Worm (Caenorhabditis elegans) whole organism, late embryonic: Measurements from ENCODE around the gene R10D12.7.

Experiments used
- C08G9.2 ChIP-seq: sonication (generic microtip); optimal IDR thresholded peaks from 2 replicates; lab custom pipeline; 2016; ENCODE audit warnings: mild to moderate bottlenecking, missing genetic modification characterization, moderate library complexity, missing compliant biosample characterization
- C38D4.7 ChIP-seq: fragments of 200-800 bp; sonication (Bioruptor generic); optimal IDR thresholded peaks from 2 replicates; lab custom pipeline; 2018; ENCODE audit warnings: mild to moderate bottlenecking, missing genetic modification characterization, moderate library complexity, missing compliant biosample characterization
- K02D7.2 ChIP-seq: sonication (generic microtip); optimal IDR thresholded peaks from 2 replicates; lab custom pipeline; 2017; ENCODE audit warnings: mild to moderate bottlenecking, missing genetic modification characterization, missing compliant biosample characterization
- Y22D7AL.16 ChIP-seq: sonication (generic microtip); optimal IDR thresholded peaks from 2 replicates; lab custom pipeline; 2016; ENCODE audit warnings: missing genetic modification characterization, missing compliant biosample characterization
- ahr-1 ChIP-seq: sonication (generic microtip); optimal IDR thresholded peaks from 2 replicates; lab custom pipeline; 2016; ENCODE audit warnings: missing genetic modification characterization, missing compliant biosample characterization
- ama-1 ChIP-seq: fragments of 150-350 bp; optimal IDR thresholded peaks from 2 replicates; lab custom pipeline; 2014
- ceh-2 ChIP-seq: sonication (generic microtip); optimal IDR thresholded peaks from 2 replicates; lab custom pipeline; 2016; ENCODE audit warnings: missing genotype, missing genetic modification characterization, missing compliant biosample characterization
- ceh-24 ChIP-seq: sonication (generic microtip); optimal IDR thresholded peaks from 2 replicates; lab custom pipeline; 2016; ENCODE audit warnings: mild to moderate bottlenecking, missing genetic modification characterization, missing compliant biosample characterization
- ceh-30 ChIP-seq: fragments of 150-350 bp; optimal IDR thresholded peaks from 2 replicates; lab custom pipeline; 2014; ENCODE audit warnings: missing biosample characterization, missing genetic modification characterization
- ceh-34 ChIP-seq: sonication (generic microtip); optimal IDR thresholded peaks from 2 replicates; lab custom pipeline; 2016; ENCODE audit warnings: mild to moderate bottlenecking, missing genetic modification characterization, missing compliant biosample characterization
- ceh-48 ChIP-seq: sonication (generic microtip); optimal IDR thresholded peaks from 2 replicates; lab custom pipeline; 2016; ENCODE audit warnings: missing genetic modification characterization, inconsistent platforms, missing compliant biosample characterization
- ceh-6 ChIP-seq: fragments of 200-800 bp; sonication (Bioruptor generic); optimal IDR thresholded peaks from 2 replicates; lab custom pipeline; 2018; ENCODE audit warnings: mild to moderate bottlenecking, missing genetic modification characterization, missing compliant biosample characterization
- che-1 ChIP-seq: sonication (generic microtip); optimal IDR thresholded peaks from 2 replicates; lab custom pipeline; 2016; ENCODE audit warnings: mild to moderate bottlenecking, missing genetic modification characterization, missing compliant biosample characterization
- dmd-4 ChIP-seq: sonication (generic microtip); optimal IDR thresholded peaks from 2 replicates; lab custom pipeline; 2016; ENCODE audit warnings: borderline replicate concordance, missing genetic modification characterization, missing compliant biosample characterization
- dve-1 ChIP-seq: sonication (generic microtip); optimal IDR thresholded peaks from 2 replicates; lab custom pipeline; 2017; ENCODE audit warnings: antibody characterized with exemption, mild to moderate bottlenecking, missing genetic modification characterization, missing compliant biosample characterization
- elt-2 ChIP-seq: sonication (generic microtip); optimal IDR thresholded peaks from 2 replicates; lab custom pipeline; 2016; ENCODE audit warnings: missing genetic modification reagents, missing genetic modification characterization, missing compliant biosample characterization
- elt-4 ChIP-seq: sonication (generic microtip); optimal IDR thresholded peaks from 2 replicates; lab custom pipeline; 2016; ENCODE audit warnings: missing genetic modification characterization, missing compliant biosample characterization
- ets-4 ChIP-seq: sonication (generic microtip); optimal IDR thresholded peaks from 2 replicates; lab custom pipeline; 2016; ENCODE audit warnings: missing genetic modification characterization, missing compliant biosample characterization
- fax-1 ChIP-seq: sonication (generic microtip); optimal IDR thresholded peaks from 2 replicates; lab custom pipeline; 2016; ENCODE audit warnings: missing genotype, missing genetic modification characterization, missing compliant biosample characterization
- gmeb-2 ChIP-seq: sonication (generic microtip); optimal IDR thresholded peaks from 2 replicates; lab custom pipeline; 2016; ENCODE audit warnings: missing genetic modification characterization, inconsistent platforms, missing compliant biosample characterization
- hlh-13 ChIP-seq: fragments of 200-800 bp; sonication (Bioruptor generic); optimal IDR thresholded peaks from 2 replicates; lab custom pipeline; 2018; ENCODE audit warnings: mild to moderate bottlenecking, missing genetic modification characterization, missing compliant biosample characterization
- hlh-15 ChIP-seq: sonication (generic microtip); optimal IDR thresholded peaks from 2 replicates; lab custom pipeline; 2016; ENCODE audit warnings: missing genetic modification characterization, missing compliant biosample characterization
- hlh-6 ChIP-seq: sonication (generic microtip); optimal IDR thresholded peaks from 2 replicates; lab custom pipeline; 2016; ENCODE audit warnings: missing genotype, missing genetic modification characterization, missing compliant biosample characterization
- hlh-8 ChIP-seq: sonication (generic microtip); optimal IDR thresholded peaks from 2 replicates; lab custom pipeline; 2016; ENCODE audit warnings: missing genotype, missing genetic modification characterization, missing compliant biosample characterization
- lim-6 ChIP-seq: sonication (generic microtip); optimal IDR thresholded peaks from 2 replicates; lab custom pipeline; 2016; ENCODE audit warnings: missing genetic modification characterization, missing compliant biosample characterization
- lin-11 ChIP-seq: fragments of 200-800 bp; sonication (Bioruptor generic); optimal IDR thresholded peaks from 2 replicates; lab custom pipeline; 2018; ENCODE audit warnings: mild to moderate bottlenecking, missing genetic modification characterization, missing compliant biosample characterization
- madf-2 ChIP-seq: sonication (generic microtip); optimal IDR thresholded peaks from 2 replicates; lab custom pipeline; 2017; ENCODE audit warnings: missing genetic modification characterization, missing compliant biosample characterization
- nfya-1 ChIP-seq: sonication (generic microtip); optimal IDR thresholded peaks from 2 replicates; lab custom pipeline; 2017; ENCODE audit warnings: missing genetic modification characterization, mild to moderate bottlenecking, missing compliant biosample characterization, antibody characterized with exemption, moderate library complexity
- nhr-232 ChIP-seq: sonication (generic microtip); optimal IDR thresholded peaks from 2 replicates; lab custom pipeline; 2016; ENCODE audit warnings: missing genetic modification characterization, missing compliant biosample characterization
- npax-4 ChIP-seq: sonication (generic microtip); optimal IDR thresholded peaks from 2 replicates; lab custom pipeline; 2016; ENCODE audit warnings: missing genetic modification characterization, missing compliant biosample characterization
- odd-2 ChIP-seq: sonication (generic microtip); optimal IDR thresholded peaks from 2 replicates; lab custom pipeline; 2017; ENCODE audit warnings: antibody characterized with exemption, mild to moderate bottlenecking, missing genetic modification characterization, missing compliant biosample characterization
- pag-3 ChIP-seq: sonication (generic microtip); optimal IDR thresholded peaks from 2 replicates; lab custom pipeline; 2016; ENCODE audit warnings: missing compliant biosample characterization, missing genetic modification characterization, borderline replicate concordance
- pha-4 ChIP-seq: fragments of 150-350 bp; optimal IDR thresholded peaks from 2 replicates; lab custom pipeline; 2018; ENCODE audit warnings: missing biosample characterization, missing genetic modification reagents, missing genetic modification characterization
- pqm-1 ChIP-seq: sonication (generic microtip); optimal IDR thresholded peaks from 2 replicates; lab custom pipeline; 2016; ENCODE audit warnings: missing genetic modification characterization, missing compliant biosample characterization
- pros-1 ChIP-seq: fragments of 150-350 bp; optimal IDR thresholded peaks from 2 replicates; lab custom pipeline; 2014; ENCODE audit warnings: missing biosample characterization, missing genetic modification reagents, missing genetic modification characterization
- ref-2 ChIP-seq: sonication (generic microtip); optimal IDR thresholded peaks from 2 replicates; lab custom pipeline; 2016; ENCODE audit warnings: missing genetic modification characterization, missing compliant biosample characterization
- rnt-1 ChIP-seq: sonication (generic microtip); optimal IDR thresholded peaks from 2 replicates; lab custom pipeline; 2016; ENCODE audit warnings: missing genetic modification characterization, missing compliant biosample characterization
- sox-2 ChIP-seq: fragments of 200-800 bp; sonication (Bioruptor generic); IDR thresholded peaks from 2 replicates; pipeline ENCODE4 v1.3.6; 2022; ENCODE audit warnings: missing genetic modification reagents, missing genetic modification characterization, missing compliant biosample characterization
- sox-4 ChIP-seq: sonication (generic microtip); optimal IDR thresholded peaks from 2 replicates; lab custom pipeline; 2017; ENCODE audit warnings: mild to moderate bottlenecking, missing genetic modification characterization, inconsistent platforms, missing compliant biosample characterization
- syd-9 ChIP-seq: sonication (generic microtip); optimal IDR thresholded peaks from 2 replicates; lab custom pipeline; 2016; ENCODE audit warnings: mild to moderate bottlenecking, missing genetic modification characterization, moderate library complexity, missing compliant biosample characterization
- tbx-2 ChIP-seq: sonication (generic microtip); optimal IDR thresholded peaks from 2 replicates; lab custom pipeline; 2016; ENCODE audit warnings: missing genetic modification characterization, missing compliant biosample characterization
- tbx-7 ChIP-seq: sonication (generic microtip); optimal IDR thresholded peaks from 2 replicates; lab custom pipeline; 2016; ENCODE audit warnings: missing genotype, missing genetic modification characterization, missing compliant biosample characterization
- ttx-3 ChIP-seq: sonication (generic microtip); optimal IDR thresholded peaks from 2 replicates; lab custom pipeline; 2016; ENCODE audit warnings: missing genetic modification reagents, missing genetic modification characterization, missing compliant biosample characterization
- unc-55 ChIP-seq: sonication (generic microtip); optimal IDR thresholded peaks from 2 replicates; lab custom pipeline; 2017; ENCODE audit warnings: missing biosample characterization, missing genetic modification reagents, missing genetic modification characterization
- unc-86 ChIP-seq: sonication (generic microtip); optimal IDR thresholded peaks from 2 replicates; lab custom pipeline; 2016; ENCODE audit warnings: missing genetic modification characterization, missing compliant biosample characterization
- zip-5 ChIP-seq: sonication (generic microtip); optimal IDR thresholded peaks from 2 replicates; lab custom pipeline; 2016; ENCODE audit warnings: missing genetic modification characterization, missing compliant biosample characterization
- ztf-16 ChIP-seq: sonication (generic microtip); optimal IDR thresholded peaks from 2 replicates; lab custom pipeline; 2017; ENCODE audit warnings: missing genetic modification characterization, missing compliant biosample characterization

The R10D12.7 gene

ce11 chrV:13958247-13958646 is 8.4 kb downstream of the R10D12.7 start, which contains the start of gene R10D12.10:
Gene R10D12.10, minus strand, starts transcription at chrV:13958347.
- TF ChIP-seq dmd-4 (tag; lab: Kevin White, UChicago) (no peak), madf-2 (tag; lab: Kevin White, UChicago) (no peak), lim-6 (no peak), hlh-15 (tag; lab: Kevin White, UChicago) (no peak), tbx-7 (tag; lab: Kevin White, UChicago) (no peak), ttx-3 (tag; lab: Kevin White, UChicago) (no peak)
- TF ChIP-seq, all 69 proteins: peak for 0

- TF ChIP-seq hlh-15 (tag; lab: Kevin White, UChicago), result no peak
- TF ChIP-seq ceh-24, result no peak
- TF ChIP-seq npax-4 (tag; lab: Kevin White, UChicago), result no peak
- no peak for TF ChIP-seq zip-5
- no peak for TF ChIP-seq che-1 (tag; lab: Kevin White, UChicago)
- TF ChIP-seq fax-1, result no peak
- no peak for TF ChIP-seq nhr-232 (tag; lab: Kevin White, UChicago)
- no peak for TF ChIP-seq pha-4 (tag; lab: Kevin White, UChicago)
- TF ChIP-seq lim-6, result no peak
- no peak for TF ChIP-seq hlh-13 (GFP tag; lab: Kevin White, UChicago)
- TF ChIP-seq elt-2 (tag; lab: Kevin White, UChicago), result no peak
- TF ChIP-seq ceh-30, result no peak
- no peak for TF ChIP-seq rnt-1 (tag; lab: Kevin White, UChicago)
- TF ChIP-seq nfya-1, result no peak
- no peak for TF ChIP-seq pqm-1 (tag; lab: Kevin White, UChicago)
Measured at ce11 chrV:13960916-13961315, 11.1 kb downstream of the R10D12.7 start, which contains the start of gene srh-24. Gene srh-24, minus strand, starts transcription at chrV:13961016.

ce11 chrV:13961927-13962419 is 12.1 kb downstream of the R10D12.7 start, which contains the start of the genes algn-13 and R10D12.13:
Gene algn-13, minus strand, starts transcription at chrV:13961977.
Gene R10D12.13, plus strand, starts transcription at chrV:13962417.
- TF ChIP-seq ztf-16 (tag; lab: Kevin White, UChicago), result peak; percentile 78
- no peak for TF ChIP-seq unc-55 (GFP tag; lab: Kevin White, UChicago)
- TF ChIP-seq pqm-1 (tag; lab: Kevin White, UChicago), result no peak
- no peak for TF ChIP-seq elt-4
- peak; percentile 50 for TF ChIP-seq madf-2 (tag; lab: Kevin White, UChicago)
- peak; percentile 53 for TF ChIP-seq hlh-15 (tag; lab: Kevin White, UChicago)
- peak; percentile 83 for TF ChIP-seq ahr-1 (tag; lab: Kevin White, UChicago)
- peak; percentile 56 for TF ChIP-seq syd-9 (tag; lab: Kevin White, UChicago)
- no peak for TF ChIP-seq dve-1
- TF ChIP-seq unc-86 (tag; lab: Kevin White, UChicago), result peak; percentile 64
- TF ChIP-seq ceh-48, result peak; percentile 5
- peak; percentile 75 for TF ChIP-seq K02D7.2 (tag; lab: Kevin White, UChicago)
- peak; percentile 25; the same call in 1 of the 2 replicates for TF ChIP-seq sox-2 (GFP tag; lab: Robert Waterston, UW)
- TF ChIP-seq hlh-6, result peak; percentile 81
- TF ChIP-seq fax-1, result peak; percentile 76
- peak; percentile 60 for TF ChIP-seq npax-4 (tag; lab: Kevin White, UChicago)
- peak; percentile 80 for TF ChIP-seq ceh-34 (tag; lab: Kevin White, UChicago)
- TF ChIP-seq nhr-232 (tag; lab: Kevin White, UChicago), result peak; percentile 71
- TF ChIP-seq C38D4.7 (GFP tag; lab: Kevin White, UChicago), result peak; percentile 77
- TF ChIP-seq sox-4, result peak; percentile 79
- TF ChIP-seq lim-6, result peak; percentile 32
- TF ChIP-seq hlh-8 (tag; lab: Kevin White, UChicago), result peak; percentile 82
- TF ChIP-seq tbx-2 (tag; lab: Kevin White, UChicago), result peak; percentile 90
- TF ChIP-seq Y22D7AL.16 (tag; lab: Kevin White, UChicago), result peak; percentile 56
- TF ChIP-seq ama-1 (lab: Kevin White, UChicago), result no peak
- TF ChIP-seq odd-2 (tag; lab: Kevin White, UChicago), result peak; percentile 82
- TF ChIP-seq ets-4 (tag; lab: Kevin White, UChicago), result peak; percentile 10
- peak; percentile 95 for TF ChIP-seq elt-2 (tag; lab: Kevin White, UChicago)
- TF ChIP-seq pag-3 (tag; lab: Kevin White, UChicago), result no peak
- TF ChIP-seq ceh-2 (tag; lab: Kevin White, UChicago), result peak; percentile 84
- TF ChIP-seq lin-11 (tag; lab: Kevin White, UChicago), result peak; percentile 69
- TF ChIP-seq ref-2, result peak; percentile 87
- TF ChIP-seq C08G9.2 (tag; lab: Kevin White, UChicago), result peak; percentile 73
- peak; percentile 67 for TF ChIP-seq zip-5
- no peak for TF ChIP-seq pha-4 (tag; lab: Kevin White, UChicago)
- peak; percentile 56 for TF ChIP-seq ceh-6
- no peak for TF ChIP-seq pros-1 (tag; lab: Kevin White, UChicago)
- peak; percentile 78 for TF ChIP-seq nfya-1
- peak; percentile 72 for TF ChIP-seq gmeb-2 (tag; lab: Kevin White, UChicago)
